Fruit fly (Drosophila melanogaster): ENCODE measurements around the gene NdufA3.

DNA sequence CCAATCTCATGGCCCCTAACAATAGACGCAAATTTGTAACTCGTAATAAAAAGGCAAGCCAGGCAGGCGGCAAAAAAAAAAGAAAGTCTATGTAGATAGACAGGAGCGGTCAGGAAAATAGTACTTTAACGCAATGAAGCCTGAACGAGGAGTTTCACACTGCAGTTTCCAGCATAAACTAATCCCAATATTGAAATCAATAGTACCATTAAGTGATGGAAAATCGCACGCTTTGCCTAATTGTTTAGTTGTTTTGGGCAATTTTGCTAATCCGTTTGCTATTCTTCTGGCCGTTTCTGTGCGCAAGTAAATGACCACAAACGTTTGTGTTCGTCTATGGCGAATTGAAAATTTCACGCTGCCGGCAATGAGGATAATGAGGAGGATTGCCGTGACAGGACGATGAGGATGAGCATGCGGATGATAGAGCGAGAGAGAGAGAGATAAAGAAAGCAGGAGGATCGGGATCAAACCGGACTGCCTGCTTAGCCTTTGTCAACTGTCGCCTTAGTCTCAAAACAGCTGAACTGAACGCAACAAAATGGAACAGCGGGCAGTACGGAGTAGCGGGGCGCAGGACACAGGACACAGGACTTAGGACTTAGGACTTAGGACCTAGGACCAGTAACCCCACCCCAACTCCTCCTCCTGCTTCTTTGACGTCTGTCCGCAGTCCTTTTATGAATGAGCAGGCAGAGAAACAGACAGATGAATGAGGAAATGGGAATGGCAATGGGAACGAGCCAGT is 32.4 kb downstream of the NdufA3 start:
- TF ChIP-seq h (optimal IDR thresholded peaks at IDR 0.05) (no peak), insv (optimal IDR thresholded peaks at IDR 0.05) (no peak), Myc (optimal IDR thresholded peaks at IDR 0.05) (no peak)
